Fruit fly (Drosophila melanogaster): ENCODE data around the gene hth.

Gene hth

DNA sequence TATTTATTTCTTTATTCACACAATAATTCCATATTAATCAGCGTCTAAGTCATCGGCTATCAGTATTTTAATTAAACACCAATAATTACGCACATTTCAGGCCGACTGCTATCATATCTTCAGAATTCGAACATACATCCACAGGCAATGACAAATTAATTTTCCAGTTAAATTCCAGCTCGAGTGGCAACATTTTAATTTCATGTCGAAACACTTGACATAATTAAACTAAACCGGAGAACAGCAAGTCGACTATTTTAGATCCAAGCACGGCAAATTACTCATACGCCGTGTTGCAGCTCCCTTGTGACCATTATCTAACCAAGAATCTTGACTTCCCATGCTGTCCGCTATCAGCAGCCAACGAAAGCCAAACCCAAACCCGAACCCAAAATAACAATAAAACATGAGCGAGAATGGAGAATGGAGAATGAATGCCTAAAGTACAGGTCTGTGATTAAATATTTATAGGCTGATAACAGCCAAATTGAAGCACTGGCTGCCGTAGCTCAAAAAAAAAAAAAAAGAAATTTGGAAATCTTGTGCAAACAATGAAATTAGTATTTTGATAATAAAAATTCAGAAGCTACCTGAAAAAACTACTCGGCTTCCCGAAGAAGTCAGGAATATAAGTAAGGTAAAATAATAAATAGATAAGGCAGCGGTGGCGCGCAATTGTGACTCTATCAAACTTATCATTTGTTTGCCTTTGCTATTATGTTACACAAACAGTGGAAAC is 72.8 kb downstream of the hth start (continued):
- TF ChIP-seq CG1529 (GFP tag; optimal IDR thresholded peaks at IDR 0.05), result peak; percentile 24
- no peak for TF ChIP-seq CG4707 (GFP tag; optimal IDR thresholded peaks at IDR 0.05)
- no peak for TF ChIP-seq HLH3B (GFP tag; IDR thresholded peaks at IDR 0.05)
- TF ChIP-seq fd3F (GFP tag; optimal IDR thresholded peaks at IDR 0.05), result no peak
- no peak for TF ChIP-seq Doc3 (GFP tag; IDR thresholded peaks at IDR 0.05; ENCODE audit: partially characterized antibody)
- TF ChIP-seq CG18476 (GFP tag; optimal IDR thresholded peaks at IDR 0.05), result no peak
- TF ChIP-seq kni (GFP tag; optimal IDR thresholded peaks at IDR 0.05), result no peak
- TF ChIP-seq CG17361 (GFP tag; IDR thresholded peaks at IDR 0.05), result peak; percentile 22; the same call in 1 of the 3 replicates
- TF ChIP-seq B-H1 (GFP tag; IDR thresholded peaks at IDR 0.05), result no peak
- TF ChIP-seq Ravus (GFP tag; IDR thresholded peaks at IDR 0.05), result no peak
- TF ChIP-seq Stat92E (GFP tag; optimal IDR thresholded peaks at IDR 0.05), result no peak
- no peak for TF ChIP-seq Blimp-1 (GFP tag; optimal IDR thresholded peaks at IDR 0.05)
- no peak for TF ChIP-seq Hr39 (optimal IDR thresholded peaks at IDR 0.05)
- TF ChIP-seq gro (GFP tag; optimal IDR thresholded peaks at IDR 0.05), result peak; percentile 44
- TF ChIP-seq CG14014 (GFP tag; IDR thresholded peaks at IDR 0.05), result no peak
- TF ChIP-seq Eip74EF (GFP tag; optimal IDR thresholded peaks at IDR 0.05), result no peak
- no peak for TF ChIP-seq CG6765 (GFP tag; optimal IDR thresholded peaks at IDR 0.05)
- no peak for TF ChIP-seq E2f1 (GFP tag; IDR thresholded peaks at IDR 0.05)
- no peak for TF ChIP-seq Ets97D (GFP tag; optimal IDR thresholded peaks at IDR 0.05)
- no peak for TF ChIP-seq CG30403 (GFP tag; optimal IDR thresholded peaks at IDR 0.05)
- no peak for TF ChIP-seq fd96Cb (tag; optimal IDR thresholded peaks at IDR 0.05)
- TF ChIP-seq CG15696 (tag; optimal IDR thresholded peaks at IDR 0.05), result peak; percentile 26
- no peak for TF ChIP-seq gsb-n (tag; optimal IDR thresholded peaks at IDR 0.05)
- no peak for TF ChIP-seq nmo (GFP tag; optimal IDR thresholded peaks at IDR 0.05)
- peak; percentile 22; the same call in 1 of the 2 replicates for TF ChIP-seq sob (GFP tag; IDR thresholded peaks at IDR 0.05)
- TF ChIP-seq NK7.1 (GFP tag; optimal IDR thresholded peaks at IDR 0.05), result no peak
- no peak for TF ChIP-seq CG11723 (GFP tag; optimal IDR thresholded peaks at IDR 0.05)
- no peak for TF ChIP-seq ro (GFP tag; IDR thresholded peaks at IDR 0.05)
- TF ChIP-seq Camta (GFP tag; optimal IDR thresholded peaks at IDR 0.05), result no peak
- no peak for TF ChIP-seq dysf (GFP tag; IDR thresholded peaks at IDR 0.05)
- no peak for TF ChIP-seq Hr51 (GFP tag; optimal IDR thresholded peaks at IDR 0.05)
- TF ChIP-seq CG12942 (GFP tag; optimal IDR thresholded peaks at IDR 0.05), result no peak
- no peak for TF ChIP-seq kay (GFP tag; optimal IDR thresholded peaks at IDR 0.05)
- TF ChIP-seq CG14667 (GFP tag; IDR thresholded peaks at IDR 0.05), result no peak
- TF ChIP-seq CG5953 (GFP tag; IDR thresholded peaks at IDR 0.05), result no peak
- TF ChIP-seq grn (GFP tag; optimal IDR thresholded peaks at IDR 0.05), result peak; percentile 91
- TF ChIP-seq tup (GFP tag; optimal IDR thresholded peaks at IDR 0.05), result no peak
- no peak for TF ChIP-seq grau (tag; optimal IDR thresholded peaks at IDR 0.05)
- no peak for TF ChIP-seq CG12391 (tag; optimal IDR thresholded peaks at IDR 0.05)
- no peak for TF ChIP-seq CG11456 (GFP tag; IDR thresholded peaks at IDR 0.05)
- no peak for TF ChIP-seq az2 (GFP tag; optimal IDR thresholded peaks at IDR 0.05)
- TF ChIP-seq CG1647 (GFP tag; optimal IDR thresholded peaks at IDR 0.05), result no peak
- no peak for TF ChIP-seq crol (GFP tag; IDR thresholded peaks at IDR 0.05)
- TF ChIP-seq CG6254 (GFP tag; optimal IDR thresholded peaks at IDR 0.05), result peak; percentile 0
- TF ChIP-seq slp2 (GFP tag; optimal IDR thresholded peaks at IDR 0.05), result no peak
- TF ChIP-seq Abd-B (GFP tag; optimal IDR thresholded peaks at IDR 0.05), result no peak
- TF ChIP-seq ase (GFP tag; IDR thresholded peaks at IDR 0.05), result no peak
- TF ChIP-seq CG14860 (GFP tag; IDR thresholded peaks at IDR 0.05; ENCODE audit: partially characterized antibody), result no peak
- no peak for TF ChIP-seq da (GFP tag; optimal IDR thresholded peaks at IDR 0.05)
- TF ChIP-seq vvl (GFP tag; IDR thresholded peaks at IDR 0.05), result 0 out of 2 replicates have a peak, but pooled peaks have one; percentile 9

Data from whole organism, embryonic.